Fruit fly (Drosophila melanogaster) whole organism, embryonic: ENCODE measurements around the gene CG5910.

Source experiments
- Ada2b ChIP-seq: fragments of 200-800 bp; sonication (Bioruptor generic); IDR thresholded peaks from 2 replicates; pipeline ENCODE4 v1.3.6; 2022; ENCODE audit warnings: missing biosample characterization, missing genetic modification characterization
- Asciz ChIP-seq: fragments of 200-800 bp; sonication (Bioruptor generic); optimal IDR thresholded peaks from 2 replicates; lab custom pipeline; 2017; ENCODE audit warnings: missing biosample characterization, mild to moderate bottlenecking, missing genetic modification characterization, missing genetic modification reagents
- Awh ChIP-seq: fragments of 200-800 bp; sonication (Bioruptor generic); IDR thresholded peaks from 2 replicates; pipeline ENCODE4, ENCODE4 v1.3.6; 2022; ENCODE audit warnings: missing biosample characterization, missing genetic modification characterization
- BtbVII ChIP-seq: fragments of 200-800 bp; sonication (Bioruptor generic); optimal IDR thresholded peaks from 3 replicates; lab custom pipeline; 2017; ENCODE audit warnings: missing biosample characterization, mild to moderate bottlenecking, missing genetic modification characterization
- CG10366 ChIP-seq: fragments of 200-800 bp; sonication (Bioruptor generic); IDR thresholded peaks from 2 replicates; pipeline ENCODE4 v1.3.6; 2022; ENCODE audit warnings: missing biosample characterization, missing genetic modification characterization
- CG10654 ChIP-seq: fragments of 200-800 bp; sonication (Bioruptor generic); optimal IDR thresholded peaks from 2 replicates; lab custom pipeline; 2016; ENCODE audit warnings: missing biosample characterization, missing genetic modification characterization
- CG11085 ChIP-seq: fragments of 200-800 bp; sonication (Bioruptor generic); IDR thresholded peaks from 2 replicates; pipeline ENCODE4 v1.3.6; 2022; ENCODE audit warnings: missing biosample characterization, missing genetic modification characterization
- CG12219 ChIP-seq: fragments of 200-800 bp; sonication (Bioruptor generic); optimal IDR thresholded peaks from 3 replicates; lab custom pipeline; 2018; ENCODE audit warnings: missing biosample characterization, mild to moderate bottlenecking, missing genetic modification characterization
- CG12299 ChIP-seq: fragments of 200-800 bp; sonication (Bioruptor generic); optimal IDR thresholded peaks from 2 replicates; lab custom pipeline; 2018; ENCODE audit warnings: missing biosample characterization, mild to moderate bottlenecking, missing genetic modification characterization
- CG1233 ChIP-seq: fragments of 200-800 bp; sonication (Bioruptor generic); optimal IDR thresholded peaks from 4 replicates; lab custom pipeline; 2018; ENCODE audit warnings: missing biosample characterization, mild to moderate bottlenecking, missing genetic modification characterization
- CG14710 ChIP-seq: fragments of 200-800 bp; sonication (Bioruptor generic); optimal IDR thresholded peaks from 3 replicates; lab custom pipeline; 2019; ENCODE audit warnings: missing biosample characterization, mild to moderate bottlenecking, missing genetic modification characterization, moderate library complexity
- CG15696 ChIP-seq: fragments of 200-800 bp; sonication (Bioruptor generic); optimal IDR thresholded peaks from 2 replicates; lab custom pipeline; 2019; ENCODE audit warnings: missing biosample characterization, mild to moderate bottlenecking, missing genetic modification characterization, moderate library complexity
- CG1603 ChIP-seq: fragments of 200-800 bp; sonication (Bioruptor generic); optimal IDR thresholded peaks from 2 replicates; lab custom pipeline; 2019; ENCODE audit warnings: missing biosample characterization, mild to moderate bottlenecking, missing genetic modification characterization, moderate library complexity
- CG16813 ChIP-seq: fragments of 200-800 bp; sonication (Bioruptor generic); IDR thresholded peaks from 3 replicates; pipeline ENCODE4 v1.3.6; 2022; ENCODE audit warnings: missing biosample characterization, missing genetic modification characterization; ENCODE audit not compliant: partially characterized antibody
- CG17359 ChIP-seq: fragments of 200-800 bp; sonication (Bioruptor generic); optimal IDR thresholded peaks from 3 replicates; lab custom pipeline; 2018; ENCODE audit warnings: missing biosample characterization, mild to moderate bottlenecking, missing genetic modification characterization, moderate library complexity
- CG17912 ChIP-seq: fragments of 200-800 bp; sonication (Bioruptor generic); optimal IDR thresholded peaks from 2 replicates; lab custom pipeline; 2018; ENCODE audit warnings: missing biosample characterization, mild to moderate bottlenecking, missing genetic modification characterization
- CG1832 ChIP-seq: fragments of 200-800 bp; sonication (Bioruptor generic); optimal IDR thresholded peaks from 2 replicates; lab custom pipeline; 2017; ENCODE audit warnings: missing biosample characterization, mild to moderate bottlenecking, missing genetic modification characterization, inconsistent platforms
- CG2889 ChIP-seq: fragments of 200-800 bp; sonication (Bioruptor generic); IDR thresholded peaks from 3 replicates; pipeline ENCODE4 v1.3.6; 2022; ENCODE audit warnings: missing biosample characterization, missing genetic modification characterization
- CG33213 ChIP-seq: fragments of 200-800 bp; sonication (Bioruptor generic); optimal IDR thresholded peaks from 3 replicates; lab custom pipeline; 2016; ENCODE audit warnings: missing biosample characterization, missing genetic modification characterization
- CG3407 ChIP-seq: fragments of 200-800 bp; sonication (Bioruptor generic); optimal IDR thresholded peaks from 2 replicates; lab custom pipeline; 2018; ENCODE audit warnings: missing biosample characterization, mild to moderate bottlenecking, missing genetic modification characterization
- CG43689 ChIP-seq: fragments of 200-800 bp; sonication (Bioruptor generic); IDR thresholded peaks from 2 replicates; pipeline ENCODE4 v1.3.6; 2022; ENCODE audit warnings: missing biosample characterization, missing genetic modification characterization
- CG5180 ChIP-seq: fragments of 200-800 bp; sonication (Bioruptor generic); optimal IDR thresholded peaks from 3 replicates; lab custom pipeline; 2017; ENCODE audit warnings: missing biosample characterization, missing genetic modification characterization, mild to moderate bottlenecking, moderate library complexity, missing genetic modification reagents
- CG6683 ChIP-seq: fragments of 200-800 bp; sonication (Bioruptor generic); optimal IDR thresholded peaks from 2 replicates; lab custom pipeline; 2017; ENCODE audit warnings: missing biosample characterization, mild to moderate bottlenecking, missing genetic modification characterization, missing genetic modification reagents
- CG6813 ChIP-seq: fragments of 200-800 bp; sonication (Bioruptor generic); optimal IDR thresholded peaks from 2 replicates; lab custom pipeline; 2017; ENCODE audit warnings: missing biosample characterization, missing genetic modification characterization, mild to moderate bottlenecking, moderate library complexity, missing genetic modification reagents
- CG7271 ChIP-seq: fragments of 200-800 bp; sonication (Bioruptor generic); optimal IDR thresholded peaks from 2 replicates; lab custom pipeline; 2018; ENCODE audit warnings: missing biosample characterization, mild to moderate bottlenecking, missing genetic modification characterization, moderate library complexity
- Dad ChIP-seq: fragments of 200-800 bp; sonication (Bioruptor generic); optimal IDR thresholded peaks from 3 replicates; lab custom pipeline; 2016; ENCODE audit warnings: missing biosample characterization, missing genetic modification characterization
- Ets97D ChIP-seq: fragments of 200-800 bp; sonication (Bioruptor generic); optimal IDR thresholded peaks from 3 replicates; lab custom pipeline; 2016; ENCODE audit warnings: missing biosample characterization, missing genetic modification characterization
- HLH54F ChIP-seq: fragments of 200-800 bp; sonication (Bioruptor generic); optimal IDR thresholded peaks from 3 replicates; lab custom pipeline; 2016; ENCODE audit warnings: missing biosample characterization, missing genetic modification characterization
- MESR4 ChIP-seq: fragments of 200-800 bp; sonication (Bioruptor generic); optimal IDR thresholded peaks from 2 replicates; lab custom pipeline; 2018; ENCODE audit warnings: missing biosample characterization, mild to moderate bottlenecking, missing genetic modification characterization, moderate library complexity
- Nf-YC ChIP-seq: fragments of 200-800 bp; optimal IDR thresholded peaks from 3 replicates; lab custom pipeline; 2019; ENCODE audit warnings: missing biosample characterization, mild to moderate bottlenecking, missing genetic modification characterization, moderate library complexity
- Pdp1 ChIP-seq, 2 experiments: fragments of 200-800 bp; sonication (Bioruptor generic); optimal IDR thresholded peaks; 3 replicates each; lab custom pipeline; 2016; ENCODE audit warnings: missing biosample characterization in 2 of 2, missing genetic modification characterization in 2 of 2, mild to moderate bottlenecking in 1 of 2, moderate library complexity in 1 of 2
- Rx ChIP-seq: fragments of 200-800 bp; sonication (Bioruptor generic); IDR thresholded peaks from 2 replicates; pipeline ENCODE4 v1.3.6; 2022; ENCODE audit warnings: missing biosample characterization, missing genetic modification characterization
- Sin3A ChIP-seq: fragments of >200 bp; optimal IDR thresholded peaks from 2 replicates; lab custom pipeline; 2018
- Sry-δ ChIP-seq: fragments of 200-800 bp; sonication (Bioruptor generic); optimal IDR thresholded peaks from 2 replicates; lab custom pipeline; 2016; ENCODE audit warnings: missing biosample characterization, missing genetic modification characterization
- Trl ChIP-seq, 3 experiments: fragments of >200 bp in 2 of 3; fragments of 200-800 bp in 1 of 3; sonication (Bioruptor generic) in 1 of 3; optimal IDR thresholded peaks; 2 replicates in 1 of 3; 3 replicates in 2 of 3; lab custom pipeline; 2016 to 2017; ENCODE audit warnings: missing biosample characterization in 1 of 3, missing genetic modification characterization in 1 of 3
- abd-A ChIP-seq: fragments of 200-800 bp; sonication (Bioruptor generic); optimal IDR thresholded peaks from 3 replicates; lab custom pipeline; 2019; ENCODE audit warnings: missing biosample characterization, mild to moderate bottlenecking, missing genetic modification characterization, moderate library complexity
- caup ChIP-seq: fragments of 200-800 bp; sonication (Bioruptor generic); optimal IDR thresholded peaks from 3 replicates; lab custom pipeline; 2017; ENCODE audit warnings: missing biosample characterization, mild to moderate bottlenecking, missing genetic modification characterization, moderate library complexity; ENCODE audit not compliant: severe bottlenecking
- chn ChIP-seq: fragments of 200-800 bp; sonication (Bioruptor generic); optimal IDR thresholded peaks from 2 replicates; lab custom pipeline; 2016; ENCODE audit warnings: missing biosample characterization, missing genetic modification characterization
- da ChIP-seq: fragments of 200-800 bp; sonication (Bioruptor generic); optimal IDR thresholded peaks from 2 replicates; lab custom pipeline; 2016; ENCODE audit warnings: missing biosample characterization, missing genetic modification characterization
- fd64A ChIP-seq: fragments of 200-800 bp; sonication (Bioruptor generic); optimal IDR thresholded peaks from 3 replicates; lab custom pipeline; 2018; ENCODE audit warnings: missing biosample characterization, mild to moderate bottlenecking, missing genetic modification characterization
- gfzf ChIP-seq: fragments of 200-800 bp; sonication (Bioruptor generic); optimal IDR thresholded peaks from 2 replicates; lab custom pipeline; 2016; ENCODE audit warnings: missing biosample characterization, mild to moderate bottlenecking, missing genetic modification characterization, moderate library complexity
- luna ChIP-seq: fragments of 200-800 bp; sonication (Bioruptor generic); optimal IDR thresholded peaks from 2 replicates; lab custom pipeline; 2016; ENCODE audit warnings: missing biosample characterization, missing genetic modification characterization
- nmo ChIP-seq: fragments of 200-800 bp; sonication (Bioruptor generic); optimal IDR thresholded peaks from 2 replicates; lab custom pipeline; 2018; ENCODE audit warnings: missing biosample characterization, mild to moderate bottlenecking, missing genetic modification characterization, moderate library complexity
- oc ChIP-seq: fragments of 200-800 bp; sonication (Bioruptor generic); optimal IDR thresholded peaks from 2 replicates; lab custom pipeline; 2018; ENCODE audit warnings: missing biosample characterization, mild to moderate bottlenecking, missing genetic modification characterization, moderate library complexity
- phol ChIP-seq: fragments of 200-800 bp; sonication (Bioruptor generic); optimal IDR thresholded peaks from 3 replicates; lab custom pipeline; 2018; ENCODE audit warnings: missing biosample characterization, mild to moderate bottlenecking, missing genetic modification characterization, moderate library complexity
- pnt ChIP-seq: fragments of 200-800 bp; sonication (Bioruptor generic); optimal IDR thresholded peaks from 3 replicates; lab custom pipeline; 2016; ENCODE audit warnings: missing biosample characterization, missing genetic modification characterization
- pzg ChIP-seq: fragments of 200-800 bp; sonication (Bioruptor generic); optimal IDR thresholded peaks from 3 replicates; lab custom pipeline; 2018; ENCODE audit warnings: missing biosample characterization, mild to moderate bottlenecking, missing genetic modification characterization, moderate library complexity
- sna ChIP-seq: fragments of 200-800 bp; sonication (Bioruptor generic); IDR thresholded peaks from 2 replicates; pipeline ENCODE4 v1.3.6; 2022; ENCODE audit warnings: missing biosample characterization, missing genetic modification characterization; ENCODE audit not compliant: partially characterized antibody
- wek ChIP-seq: fragments of 200-800 bp; sonication (Bioruptor generic); optimal IDR thresholded peaks from 3 replicates; lab custom pipeline; 2018; ENCODE audit warnings: missing biosample characterization, mild to moderate bottlenecking, missing genetic modification characterization, moderate library complexity

The CG5910 gene

DNA sequence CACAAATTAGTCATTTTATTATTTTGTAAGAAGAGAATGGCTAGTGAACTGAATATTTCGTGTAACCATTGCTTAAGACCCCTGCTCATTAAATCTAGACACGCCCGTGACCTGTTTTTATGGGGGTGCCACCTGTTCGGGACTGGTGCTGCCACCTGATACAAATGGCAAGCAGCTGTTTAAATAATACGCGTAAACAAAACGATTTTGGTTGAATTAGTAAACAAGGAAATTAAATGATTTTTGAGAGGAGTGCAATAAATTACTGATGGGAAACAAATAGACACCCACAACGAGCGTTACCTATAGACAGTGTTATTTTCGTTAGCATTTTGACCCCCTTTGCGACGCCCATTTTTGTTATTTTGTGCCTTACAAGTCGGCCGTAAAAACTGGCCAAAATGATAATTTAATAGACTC, 32.6 kb downstream of the CG5910 start (continued):
- TF ChIP-seq wek (peak; percentile 69), pzg (peak; percentile 76), CG10366 (GFP tag; lab: Robert Waterston, UW) (no peak), abd-A (tag; lab: Kevin White, UChicago) (peak; percentile 94), Awh (GFP tag; lab: Robert Waterston, UW) (no peak), sna (GFP tag; lab: Robert Waterston, UW) (no peak), CG33213 (GFP tag; lab: Kevin White, UChicago) (peak; percentile 82), chn (GFP tag; lab: Kevin White, UChicago) (peak; percentile 87), CG11085 (GFP tag; lab: Robert Waterston, UW) (no peak), pnt (peak; percentile 79), caup (peak; percentile 93), nmo (peak; percentile 75), CG1603 (peak; percentile 85), phol (tag; lab: Kevin White, UChicago) (peak; percentile 82), CG15696 (tag; lab: Kevin White, UChicago) (peak; percentile 70), Nf-YC (peak; percentile 81), MESR4 (GFP tag; lab: Kevin White, UChicago) (peak; percentile 37), CG3407 (peak; percentile 68), CG16813 (no peak), CG7271 (peak; percentile 41), gfzf (peak; percentile 19), CG43689 (GFP tag; lab: Robert Waterston, UW) (no peak), CG6813 (GFP tag; lab: Kevin White, UChicago) (peak; percentile 82), CG12299 (peak; percentile 75), Rx (GFP tag; lab: Robert Waterston, UW) (no peak), oc (tag; lab: Kevin White, UChicago) (peak; percentile 75), Sin3A (lab: Kevin White, UChicago) (peak; percentile 35), CG2889 (GFP tag; lab: Robert Waterston, UW) (no peak), CG12219 (GFP tag; lab: Kevin White, UChicago) (peak; percentile 55), luna (GFP tag; lab: Kevin White, UChicago) (peak; percentile 87), fd64A (GFP tag; lab: Kevin White, UChicago) (peak; percentile 41), Ets97D (GFP tag; lab: Kevin White, UChicago) (peak; percentile 85), da (GFP tag; lab: Kevin White, UChicago) (peak; percentile 71), CG1233 (peak; percentile 84), CG17912 (GFP tag; lab: Kevin White, UChicago) (peak; percentile 78), Sry-δ (peak; percentile 48), BtbVII (peak; percentile 84), CG14710 (tag; lab: Kevin White, UChicago) (peak; percentile 80), Pdp1 (GFP tag; optimal IDR thresholded peaks at IDR 0.05; lab: Kevin White, UChicago) (peak in 1 of 2 experiments; percentile 88), CG17359 (tag; lab: Kevin White, UChicago) (peak; percentile 85), CG6683 (peak; percentile 74), Asciz (GFP tag; lab: Kevin White, UChicago) (peak; percentile 71), CG10654 (GFP tag; lab: Kevin White, UChicago) (peak; percentile 88), Trl (optimal IDR thresholded peaks at IDR 0.05; lab: Kevin White, UChicago) (no peak), Trl (GFP tag; optimal IDR thresholded peaks at IDR 0.05; lab: Kevin White, UChicago) (peak; percentile 90), CG1832 (GFP tag; lab: Kevin White, UChicago) (no peak), HLH54F (GFP tag; lab: Kevin White, UChicago) (peak; percentile 94), Dad (GFP tag; lab: Kevin White, UChicago) (peak; percentile 78), Ada2b (GFP tag; lab: Robert Waterston, UW) (no peak), CG5180 (GFP tag; lab: Kevin White, UChicago) (peak; percentile 74)
